Worm (Caenorhabditis elegans) whole organism, L4 larva: ENCODE data around the gene srd-4.

Experiments used
- aha-1 ChIP-seq: fragments of 150-350 bp; peaks from one replicate; lab custom pipeline; 2014; ENCODE audit warnings: missing biosample characterization, missing genetic modification characterization
- ama-1 ChIP-seq: fragments of 150-350 bp; optimal IDR thresholded peaks from 2 replicates; lab custom pipeline; 2014; ENCODE audit warnings: inconsistent platforms, mixed read lengths
- fkh-10 ChIP-seq: fragments of 150-350 bp; optimal IDR thresholded peaks from 2 replicates; lab custom pipeline; 2014; ENCODE audit warnings: missing biosample characterization, missing genetic modification reagents, missing genetic modification characterization
- lin-1 ChIP-seq: fragments of 200-800 bp; sonication (Bioruptor generic); IDR thresholded peaks from 2 replicates; pipeline ENCODE4 v1.3.6; 2022; ENCODE audit warnings: missing genetic modification reagents, missing genetic modification characterization, missing compliant biosample characterization
- lin-39 ChIP-seq: fragments of 150-350 bp; optimal IDR thresholded peaks from 2 replicates; lab custom pipeline; 2014; ENCODE audit warnings: missing biosample characterization, missing genetic modification reagents, missing genetic modification characterization
- nhr-28 ChIP-seq: fragments of 150-350 bp; optimal IDR thresholded peaks from 2 replicates; lab custom pipeline; 2014; ENCODE audit warnings: missing biosample characterization, missing genetic modification characterization
- nhr-6 ChIP-seq: fragments of 150-350 bp; optimal IDR thresholded peaks from 2 replicates; lab custom pipeline; 2014; ENCODE audit warnings: missing biosample characterization, missing genetic modification characterization
- nhr-76 ChIP-seq: fragments of 150-350 bp; optimal IDR thresholded peaks from 2 replicates; lab custom pipeline; 2014; ENCODE audit warnings: missing biosample characterization, missing genetic modification characterization
- pha-4 ChIP-seq, 2 experiments: fragments of 150-350 bp in 1 of 2; fragments of 200-800 bp in 1 of 2; sonication (Bioruptor generic) in 1 of 2; IDR thresholded peaks in 1 of 2; optimal IDR thresholded peaks in 1 of 2; 2 replicates each; pipeline versions ENCODE4 v1.3.6 to Lab custom; 2014 to 2022; ENCODE audit warnings: missing genetic modification characterization in 2 of 2, missing genetic modification reagents in 2 of 2, missing biosample characterization in 1 of 2, missing compliant biosample characterization in 1 of 2
- pqm-1 ChIP-seq: sonication (generic microtip); optimal IDR thresholded peaks from 2 replicates; lab custom pipeline; 2017; ENCODE audit warnings: missing biosample characterization, missing genetic modification characterization
- saeg-2 ChIP-seq: fragments of 200-800 bp; sonication (Bioruptor generic); IDR thresholded peaks from 2 replicates; pipeline ENCODE4 v1.3.6; 2022; ENCODE audit warnings: missing genetic modification reagents, missing genetic modification characterization, missing compliant biosample characterization
- skn-1 ChIP-seq: fragments of 150-350 bp; optimal IDR thresholded peaks from 2 replicates; lab custom pipeline; 2014; ENCODE audit warnings: missing biosample characterization, missing genetic modification characterization

- no peak for TF ChIP-seq fkh-10
- no peak for TF ChIP-seq skn-1
- no peak for TF ChIP-seq aha-1 (tag; lab: Kevin White, UChicago)
- no peak for TF ChIP-seq nhr-28 (tag; lab: Kevin White, UChicago)
- TF ChIP-seq pha-4 (GFP tag; IDR thresholded peaks at IDR 0.05; lab: Robert Waterston, UW): no peak
- TF ChIP-seq pha-4 (tag; optimal IDR thresholded peaks at IDR 0.05; lab: Kevin White, UChicago): no peak
- no peak for TF ChIP-seq lin-1
- TF ChIP-seq nhr-76: no peak
- no peak for TF ChIP-seq saeg-2 (GFP tag; lab: Robert Waterston, UW)
- TF ChIP-seq ama-1: no peak
- no peak for TF ChIP-seq nhr-6 (tag; lab: Kevin White, UChicago)
- TF ChIP-seq lin-39 (tag; lab: Kevin White, UChicago): no peak
- TF ChIP-seq pqm-1 (tag; lab: Kevin White, UChicago): no peak
Observed at ce11 chrV:12152857-12153256, 31.9 kb upstream of the srd-4 start, which contains the start of gene C27A7.8.
